Fruit fly (Drosophila melanogaster) whole organism, embryonic: Measurements from ENCODE around the gene Bhmt.

Experiments
- Ada2b ChIP-seq: fragments of 200-800 bp; sonication (Bioruptor generic); IDR thresholded peaks from 2 replicates; pipeline ENCODE4 v1.3.6; 2022; ENCODE audit warnings: missing biosample characterization, missing genetic modification characterization
- Atf-2 ChIP-seq: fragments of 200-800 bp; sonication (Bioruptor generic); optimal IDR thresholded peaks from 2 replicates; lab custom pipeline; 2016; ENCODE audit warnings: missing biosample characterization, missing genetic modification characterization
- Bgb ChIP-seq: fragments of 200-800 bp; sonication (Bioruptor generic); IDR thresholded peaks from 2 replicates; pipeline ENCODE4 v1.3.6; 2022; ENCODE audit warnings: missing biosample characterization, missing genetic modification characterization; ENCODE audit not compliant: partially characterized antibody
- CG10462 ChIP-seq: fragments of 200-800 bp; sonication (Bioruptor generic); optimal IDR thresholded peaks from 2 replicates; lab custom pipeline; 2016; ENCODE audit warnings: missing biosample characterization, missing genetic modification characterization
- CG11085 ChIP-seq: fragments of 200-800 bp; sonication (Bioruptor generic); IDR thresholded peaks from 2 replicates; pipeline ENCODE4 v1.3.6; 2022; ENCODE audit warnings: missing biosample characterization, missing genetic modification characterization
- CG11723 ChIP-seq: fragments of 200-800 bp; sonication (Bioruptor generic); optimal IDR thresholded peaks from 2 replicates; lab custom pipeline; 2017; ENCODE audit warnings: missing biosample characterization, mild to moderate bottlenecking, missing genetic modification characterization
- CG12219 ChIP-seq: fragments of 200-800 bp; sonication (Bioruptor generic); optimal IDR thresholded peaks from 3 replicates; lab custom pipeline; 2018; ENCODE audit warnings: missing biosample characterization, mild to moderate bottlenecking, missing genetic modification characterization
- CG13894 ChIP-seq: fragments of 200-800 bp; sonication (Bioruptor generic); optimal IDR thresholded peaks from 3 replicates; lab custom pipeline; 2018; ENCODE audit warnings: missing biosample characterization, mild to moderate bottlenecking, missing genetic modification characterization, moderate library complexity
- CG14014 ChIP-seq: fragments of 200-800 bp; sonication (Bioruptor generic); IDR thresholded peaks from 2 replicates; pipeline ENCODE4 v1.3.6; 2022; ENCODE audit warnings: missing biosample characterization, missing genetic modification characterization
- CG1603 ChIP-seq: fragments of 200-800 bp; sonication (Bioruptor generic); optimal IDR thresholded peaks from 2 replicates; lab custom pipeline; 2019; ENCODE audit warnings: missing biosample characterization, mild to moderate bottlenecking, missing genetic modification characterization, moderate library complexity
- CG17359 ChIP-seq: fragments of 200-800 bp; sonication (Bioruptor generic); optimal IDR thresholded peaks from 3 replicates; lab custom pipeline; 2018; ENCODE audit warnings: missing biosample characterization, mild to moderate bottlenecking, missing genetic modification characterization, moderate library complexity
- CG2678 ChIP-seq: fragments of 200-800 bp; sonication (Bioruptor generic); optimal IDR thresholded peaks from 3 replicates; lab custom pipeline; 2019; ENCODE audit warnings: missing biosample characterization, mild to moderate bottlenecking, missing genetic modification characterization, moderate library complexity
- CG2875 ChIP-seq: fragments of 200-800 bp; sonication (Bioruptor generic); optimal IDR thresholded peaks from 2 replicates; lab custom pipeline; 2017; ENCODE audit warnings: missing biosample characterization, mild to moderate bottlenecking, missing genetic modification characterization, missing genetic modification reagents
- CG30020 ChIP-seq: fragments of 200-800 bp; optimal IDR thresholded peaks from 2 replicates; lab custom pipeline; 2019; ENCODE audit warnings: missing biosample characterization, mild to moderate bottlenecking, missing genetic modification characterization, moderate library complexity
- CG30403 ChIP-seq: fragments of 200-800 bp; sonication (Bioruptor generic); optimal IDR thresholded peaks from 3 replicates; lab custom pipeline; 2016; ENCODE audit warnings: missing biosample characterization, missing genetic modification characterization
- CG3407 ChIP-seq: fragments of 200-800 bp; sonication (Bioruptor generic); optimal IDR thresholded peaks from 2 replicates; lab custom pipeline; 2018; ENCODE audit warnings: missing biosample characterization, mild to moderate bottlenecking, missing genetic modification characterization
- CG6689 ChIP-seq: fragments of 200-800 bp; sonication (Bioruptor generic); IDR thresholded peaks from 2 replicates; pipeline ENCODE4 v1.3.6; 2022; ENCODE audit warnings: missing biosample characterization, missing genetic modification characterization
- CG6813 ChIP-seq: fragments of 200-800 bp; sonication (Bioruptor generic); optimal IDR thresholded peaks from 2 replicates; lab custom pipeline; 2017; ENCODE audit warnings: missing biosample characterization, missing genetic modification characterization, mild to moderate bottlenecking, moderate library complexity, missing genetic modification reagents
- CG8944 ChIP-seq: fragments of 200-800 bp; sonication (Bioruptor generic); optimal IDR thresholded peaks from 3 replicates; lab custom pipeline; 2016; ENCODE audit warnings: missing biosample characterization, missing genetic modification characterization
- CG9215 ChIP-seq: fragments of 200-800 bp; sonication (Bioruptor generic); IDR thresholded peaks from 2 replicates; pipeline ENCODE4 v1.3.6; 2022; ENCODE audit warnings: missing biosample characterization, missing genetic modification characterization
- Deaf1 ChIP-seq: fragments of 200-800 bp; optimal IDR thresholded peaks from 3 replicates; lab custom pipeline; 2019; ENCODE audit warnings: missing biosample characterization, mild to moderate bottlenecking, missing genetic modification characterization, moderate library complexity
- Eip74EF ChIP-seq, 2 experiments: fragments of 200-800 bp in 1 of 2; fragments of >200 bp in 1 of 2; sonication (Bioruptor generic) in 1 of 2; optimal IDR thresholded peaks; 2 replicates each; lab custom pipeline; 2017 to 2019; ENCODE audit warnings: missing biosample characterization in 2 of 2, missing genetic modification characterization in 2 of 2, mild to moderate bottlenecking in 1 of 2, moderate library complexity in 1 of 2
- Hey ChIP-seq: fragments of 200-800 bp; sonication (Bioruptor generic); optimal IDR thresholded peaks from 3 replicates; lab custom pipeline; 2018; ENCODE audit warnings: missing biosample characterization, mild to moderate bottlenecking, missing genetic modification characterization
- HmgZ ChIP-seq: fragments of 200-800 bp; sonication (Bioruptor generic); optimal IDR thresholded peaks from 2 replicates; lab custom pipeline; 2018; ENCODE audit warnings: missing biosample characterization, mild to moderate bottlenecking, missing genetic modification characterization
- Jarid2 ChIP-seq: fragments of 200-800 bp; sonication (Bioruptor generic); optimal IDR thresholded peaks from 3 replicates; lab custom pipeline; 2017; ENCODE audit warnings: mild to moderate bottlenecking, missing biosample characterization, missing genetic modification reagents, missing genetic modification characterization
- NK7.1 ChIP-seq: fragments of 200-800 bp; sonication (Bioruptor generic); optimal IDR thresholded peaks from 3 replicates; lab custom pipeline; 2016; ENCODE audit warnings: missing biosample characterization, missing genetic modification characterization
- Oaz ChIP-seq: fragments of 200-800 bp; sonication (Bioruptor generic); IDR thresholded peaks from 2 replicates; pipeline ENCODE4 v1.3.6; 2022; ENCODE audit warnings: missing biosample characterization, missing genetic modification characterization
- Optix ChIP-seq: fragments of 200-800 bp; sonication (Bioruptor generic); IDR thresholded peaks from 3 replicates; pipeline ENCODE4 v1.3.6; 2022; ENCODE audit warnings: missing biosample characterization, missing genetic modification characterization
- Rfx ChIP-seq: fragments of 200-800 bp; sonication (Bioruptor generic); IDR thresholded peaks from 2 replicates; pipeline ENCODE4 v1.3.6; 2022; ENCODE audit warnings: missing biosample characterization, missing genetic modification characterization
- Sox102F ChIP-seq: fragments of 200-800 bp; sonication (Bioruptor generic); optimal IDR thresholded peaks from 2 replicates; lab custom pipeline; 2018; ENCODE audit warnings: missing biosample characterization, mild to moderate bottlenecking, missing genetic modification characterization, moderate library complexity
- bbx ChIP-seq: fragments of 200-800 bp; sonication (Bioruptor generic); IDR thresholded peaks from 2 replicates; pipeline ENCODE4 v1.3.6; 2022; ENCODE audit warnings: missing biosample characterization, missing genetic modification characterization; ENCODE audit not compliant: partially characterized antibody
- bigmax ChIP-seq: fragments of 200-800 bp; sonication (Bioruptor generic); optimal IDR thresholded peaks from 2 replicates; lab custom pipeline; 2018; ENCODE audit warnings: missing biosample characterization, mild to moderate bottlenecking, missing genetic modification characterization
- bsh ChIP-seq, 2 experiments: fragments of 200-800 bp; sonication (Bioruptor generic); optimal IDR thresholded peaks; 2 replicates each; lab custom pipeline; 2017 to 2018; ENCODE audit warnings: mild to moderate bottlenecking in 2 of 2, missing biosample characterization in 2 of 2, missing genetic modification characterization in 2 of 2, moderate library complexity in 1 of 2
- crc ChIP-seq: fragments of 200-800 bp; sonication (Bioruptor generic); optimal IDR thresholded peaks from 2 replicates; lab custom pipeline; 2016; ENCODE audit warnings: missing biosample characterization, missing genetic modification characterization
- fd3F ChIP-seq: fragments of 200-800 bp; sonication (Bioruptor generic); optimal IDR thresholded peaks from 2 replicates; lab custom pipeline; 2018; ENCODE audit warnings: missing biosample characterization, mild to moderate bottlenecking, missing genetic modification characterization, moderate library complexity
- gcm ChIP-seq: fragments of 200-800 bp; sonication (Bioruptor generic); optimal IDR thresholded peaks from 2 replicates; lab custom pipeline; 2019; ENCODE audit warnings: missing biosample characterization, mild to moderate bottlenecking, missing genetic modification characterization, moderate library complexity
- hkb ChIP-seq, 2 experiments: fragments of 200-800 bp in 1 of 2; fragments of >200 bp in 1 of 2; sonication (Bioruptor generic) in 1 of 2; IDR thresholded peaks in 1 of 2; optimal IDR thresholded peaks in 1 of 2; 2 replicates each; pipeline versions ENCODE4 v1.3.6 to Lab custom; 2017 to 2022; ENCODE audit warnings: missing biosample characterization in 1 of 2, missing genetic modification characterization in 1 of 2
- ind ChIP-seq: fragments of 200-800 bp; sonication (Bioruptor generic); optimal IDR thresholded peaks from 3 replicates; lab custom pipeline; 2016; ENCODE audit warnings: missing biosample characterization, missing genetic modification characterization
- lilli ChIP-seq: fragments of 200-800 bp; sonication (Bioruptor generic); optimal IDR thresholded peaks from 3 replicates; lab custom pipeline; 2016; ENCODE audit warnings: missing biosample characterization, missing genetic modification characterization
- onecut ChIP-seq: fragments of 200-800 bp; sonication (Bioruptor generic); IDR thresholded peaks from 2 replicates; pipeline ENCODE4 v1.3.6; 2022; ENCODE audit warnings: missing biosample characterization, missing genetic modification characterization
- pita ChIP-seq: fragments of 200-800 bp; sonication (Bioruptor generic); optimal IDR thresholded peaks from 2 replicates; lab custom pipeline; 2017; ENCODE audit warnings: missing biosample characterization, mild to moderate bottlenecking, missing genetic modification characterization
- run ChIP-seq: fragments of 200-800 bp; sonication (Bioruptor generic); optimal IDR thresholded peaks from 3 replicates; lab custom pipeline; 2018; ENCODE audit warnings: missing biosample characterization, mild to moderate bottlenecking, missing genetic modification characterization
- sim ChIP-seq: fragments of 200-800 bp; sonication (Bioruptor generic); IDR thresholded peaks from 2 replicates; pipeline ENCODE4 v1.3.6; 2022; ENCODE audit warnings: missing biosample characterization, missing genetic modification characterization
- sna ChIP-seq: fragments of 200-800 bp; sonication (Bioruptor generic); IDR thresholded peaks from 2 replicates; pipeline ENCODE4 v1.3.6; 2022; ENCODE audit warnings: missing biosample characterization, missing genetic modification characterization; ENCODE audit not compliant: partially characterized antibody
- sqz ChIP-seq: fragments of 200-800 bp; sonication (Bioruptor generic); optimal IDR thresholded peaks from 3 replicates; lab custom pipeline; 2018; ENCODE audit warnings: missing biosample characterization, mild to moderate bottlenecking, missing genetic modification characterization
- stwl ChIP-seq: fragments of 200-800 bp; sonication (Bioruptor generic); optimal IDR thresholded peaks from 3 replicates; lab custom pipeline; 2018; ENCODE audit warnings: missing biosample characterization, mild to moderate bottlenecking, missing genetic modification characterization, moderate library complexity
- twi ChIP-seq: fragments of 200-800 bp; optimal IDR thresholded peaks from 2 replicates; lab custom pipeline; 2019; ENCODE audit warnings: missing biosample characterization, mild to moderate bottlenecking, missing genetic modification characterization, moderate library complexity
- unc-4 ChIP-seq: fragments of 200-800 bp; sonication (Bioruptor generic); IDR thresholded peaks from 2 replicates; pipeline ENCODE4 v1.3.6; 2022; ENCODE audit warnings: missing biosample characterization, missing genetic modification characterization; ENCODE audit not compliant: partially characterized antibody
- wdn ChIP-seq: fragments of 200-800 bp; sonication (Bioruptor generic); IDR thresholded peaks from 2 replicates; pipeline ENCODE4 v1.3.6; 2022; ENCODE audit warnings: missing biosample characterization, missing genetic modification characterization
- zf30C ChIP-seq: fragments of 200-800 bp; sonication (Bioruptor generic); optimal IDR thresholded peaks from 3 replicates; lab custom pipeline; 2018; ENCODE audit warnings: missing biosample characterization, mild to moderate bottlenecking, missing genetic modification characterization

Bhmt gene

dm6 chr2L:18954255-18954715 is 2.8 kb downstream of the Bhmt start, which contains the start of gene CG10621 (continued):
- TF ChIP-seq Optix (GFP tag; lab: Robert Waterston, UW), result no peak
- TF ChIP-seq ind (GFP tag; lab: Kevin White, UChicago), result no peak
- no peak for TF ChIP-seq Ada2b (GFP tag; lab: Robert Waterston, UW)
- no peak for TF ChIP-seq gcm
- TF ChIP-seq sim (GFP tag; lab: Robert Waterston, UW), result no peak
- no peak for TF ChIP-seq twi (tag; lab: Kevin White, UChicago)
- TF ChIP-seq Jarid2 (GFP tag; lab: Kevin White, UChicago), result peak; percentile 13
- no peak for TF ChIP-seq CG2678 (tag; lab: Kevin White, UChicago)
- peak; percentile 23 for TF ChIP-seq Deaf1 (tag; lab: Kevin White, UChicago)
- no peak for TF ChIP-seq Oaz (GFP tag; lab: Robert Waterston, UW)
- TF ChIP-seq Atf-2, result no peak
- TF ChIP-seq CG11723 (GFP tag; lab: Kevin White, UChicago), result no peak
- TF ChIP-seq CG6689 (GFP tag; lab: Robert Waterston, UW), result no peak
- no peak for TF ChIP-seq bigmax (GFP tag; lab: Kevin White, UChicago)
- no peak for TF ChIP-seq stwl (tag; lab: Kevin White, UChicago)
- no peak for TF ChIP-seq bbx
- no peak for TF ChIP-seq CG30403
- no peak for TF ChIP-seq wdn (GFP tag; lab: Robert Waterston, UW)
- no peak for TF ChIP-seq run (tag; lab: Kevin White, UChicago)
- TF ChIP-seq sna (GFP tag; lab: Robert Waterston, UW), result no peak
- TF ChIP-seq crc (GFP tag; lab: Kevin White, UChicago), result no peak
- TF ChIP-seq CG6813, result no peak
- no peak for TF ChIP-seq Bgb (GFP tag; lab: Robert Waterston, UW)
- no peak for TF ChIP-seq Rfx (GFP tag; lab: Robert Waterston, UW)
- TF ChIP-seq CG3407, result no peak
- no peak for TF ChIP-seq hkb (optimal IDR thresholded peaks at IDR 0.05; lab: Kevin White, UChicago)
- no peak for TF ChIP-seq hkb (GFP tag; IDR thresholded peaks at IDR 0.05; lab: Robert Waterston, UW)
- no peak for TF ChIP-seq fd3F
- TF ChIP-seq Sox102F (GFP tag; lab: Kevin White, UChicago), result no peak
- no peak for TF ChIP-seq CG11085 (GFP tag; lab: Robert Waterston, UW)
- no peak for TF ChIP-seq CG9215
- TF ChIP-seq CG10462 (GFP tag; lab: Kevin White, UChicago), result no peak
- no peak for TF ChIP-seq CG8944 (GFP tag; lab: Kevin White, UChicago)
- TF ChIP-seq pita (GFP tag; lab: Kevin White, UChicago), result no peak
- TF ChIP-seq onecut (GFP tag; lab: Robert Waterston, UW), result no peak
- no peak for TF ChIP-seq CG2875
- TF ChIP-seq bsh (GFP tag; optimal IDR thresholded peaks at IDR 0.05; lab: Kevin White, UChicago), result no peak
- no peak for TF ChIP-seq CG17359 (tag; lab: Kevin White, UChicago)
- TF ChIP-seq HmgZ, result no peak
- no peak for TF ChIP-seq CG14014
- TF ChIP-seq CG1603, result no peak
- TF ChIP-seq Eip74EF (GFP tag; optimal IDR thresholded peaks at IDR 0.05; lab: Kevin White, UChicago), result no peak
- no peak for TF ChIP-seq NK7.1 (GFP tag; lab: Kevin White, UChicago)
- no peak for TF ChIP-seq CG12219
- peak; percentile 54 for TF ChIP-seq lilli (GFP tag; lab: Kevin White, UChicago)
- no peak for TF ChIP-seq unc-4
- TF ChIP-seq CG13894 (tag; lab: Kevin White, UChicago), result peak; percentile 24
- no peak for TF ChIP-seq zf30C (GFP tag; lab: Kevin White, UChicago)
- TF ChIP-seq Hey (tag; lab: Kevin White, UChicago), result peak; percentile 68
- TF ChIP-seq sqz (GFP tag; lab: Kevin White, UChicago), result no peak
- no peak for TF ChIP-seq CG30020 (tag; lab: Kevin White, UChicago)
